Worm (Caenorhabditis elegans): ENCODE results near the gene sars-2.

- TF ChIP-seq ets-4 (tag; optimal IDR thresholded peaks at IDR 0.05) (no peak), tbx-2 (tag; optimal IDR thresholded peaks at IDR 0.05) (no peak), nhr-11 (tag; optimal IDR thresholded peaks at IDR 0.05) (no peak), ahr-1 (tag; optimal IDR thresholded peaks at IDR 0.05) (no peak), unc-55 (GFP tag; optimal IDR thresholded peaks at IDR 0.05) (no peak), lim-6 (tag; optimal IDR thresholded peaks at IDR 0.05) (no peak), elt-2 (tag; optimal IDR thresholded peaks at IDR 0.05) (no peak), ref-2 (tag; optimal IDR thresholded peaks at IDR 0.05) (no peak), fkh-6 (tag; optimal IDR thresholded peaks at IDR 0.05) (no peak), pqm-1 (tag; optimal IDR thresholded peaks at IDR 0.05) (no peak), unc-3 (GFP tag; conservative IDR thresholded peaks at IDR 0.05) (no peak), unc-3 (tag; optimal IDR thresholded peaks at IDR 0.05) (no peak), rnt-1 (tag; optimal IDR thresholded peaks at IDR 0.05) (no peak)
These were observed 38.8 kb downstream of the sars-2 start for ce11 chrIV:4396052-4396821.
